Fruit fly (Drosophila melanogaster): ENCODE data around the gene CG13721.

The CG13721 gene

dm6 chr3L:4497677-4498076 is at the start of gene CG13721:
TSS of gene CG13721 (minus strand) at chr3L:4497777.
- no peak for TF ChIP-seq cnc (optimal IDR thresholded peaks at IDR 0.05)
- TF ChIP-seq CG1620 (GFP tag; optimal IDR thresholded peaks at IDR 0.05) = no peak
- no peak for TF ChIP-seq tj (GFP tag; optimal IDR thresholded peaks at IDR 0.05)
- TF ChIP-seq CG14711 (tag; optimal IDR thresholded peaks at IDR 0.05) = no peak
- no peak for TF ChIP-seq bab1 (GFP tag; optimal IDR thresholded peaks at IDR 0.05)
- TF ChIP-seq CG11617 (GFP tag; optimal IDR thresholded peaks at IDR 0.05) = no peak
- TF ChIP-seq toe (GFP tag; optimal IDR thresholded peaks at IDR 0.05) = no peak
- no peak for TF ChIP-seq cic (GFP tag; optimal IDR thresholded peaks at IDR 0.05)
- TF ChIP-seq Clk (GFP tag; optimal IDR thresholded peaks at IDR 0.05) = no peak
- TF ChIP-seq CG5204 (GFP tag; optimal IDR thresholded peaks at IDR 0.05) = no peak
- TF ChIP-seq Hr96 (GFP tag; optimal IDR thresholded peaks at IDR 0.05) = no peak

- no peak for TF ChIP-seq Crg-1 (GFP tag; optimal IDR thresholded peaks at IDR 0.05)
- TF ChIP-seq kay (GFP tag; ENCODE audit: borderline replicate concordance) = no peak
- TF ChIP-seq ovo (GFP tag; optimal IDR thresholded peaks at IDR 0.05) = no peak
- TF ChIP-seq CG11617 (GFP tag; optimal IDR thresholded peaks at IDR 0.05) = no peak
- TF ChIP-seq CG5204 (GFP tag; optimal IDR thresholded peaks at IDR 0.05) = no peak
Measured at dm6 chr3L:4546650-4547049, 49.1 kb upstream of the CG13721 start.

DNA sequence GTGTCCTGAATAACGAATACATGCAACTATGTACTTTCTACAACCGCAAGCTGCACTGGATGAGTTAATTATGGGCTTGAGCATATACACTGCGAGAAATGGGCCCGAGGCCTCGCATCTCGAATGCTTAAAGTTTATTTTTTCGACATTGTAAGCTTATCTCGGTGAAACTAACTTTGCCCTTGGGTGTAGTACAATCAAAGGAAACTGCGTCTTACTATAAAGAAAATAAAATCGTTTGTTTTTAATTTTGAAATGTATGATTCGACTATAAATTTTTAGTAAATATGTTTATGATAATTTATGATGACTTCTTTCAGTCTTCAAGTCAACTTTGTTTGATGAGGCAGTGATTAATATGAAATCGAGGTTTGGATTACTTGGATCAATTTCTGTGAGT is 48.2 kb upstream of the CG13721 start:
- TF ChIP-seq CG7101 (tag; optimal IDR thresholded peaks at IDR 0.05) = no peak
- no peak for TF ChIP-seq Crg-1 (GFP tag; optimal IDR thresholded peaks at IDR 0.05)
- no peak for TF ChIP-seq bab1 (GFP tag; optimal IDR thresholded peaks at IDR 0.05)
- no peak for TF ChIP-seq cnc (optimal IDR thresholded peaks at IDR 0.05)
- no peak for TF ChIP-seq tj (GFP tag; optimal IDR thresholded peaks at IDR 0.05)
- no peak for TF ChIP-seq CG14711 (tag; optimal IDR thresholded peaks at IDR 0.05)
- no peak for TF ChIP-seq ovo (GFP tag; optimal IDR thresholded peaks at IDR 0.05)
- TF ChIP-seq CG5204 (GFP tag; optimal IDR thresholded peaks at IDR 0.05) = no peak
- TF ChIP-seq Hr96 (GFP tag; optimal IDR thresholded peaks at IDR 0.05) = no peak
- no peak for TF ChIP-seq Clk (GFP tag; optimal IDR thresholded peaks at IDR 0.05)
- TF ChIP-seq Mnt (GFP tag; optimal IDR thresholded peaks at IDR 0.05) = no peak

dm6 chr3L:4545138-4545537 is 47.6 kb upstream of the CG13721 start:
- no peak for TF ChIP-seq CG1620 (GFP tag; optimal IDR thresholded peaks at IDR 0.05)

DNA sequence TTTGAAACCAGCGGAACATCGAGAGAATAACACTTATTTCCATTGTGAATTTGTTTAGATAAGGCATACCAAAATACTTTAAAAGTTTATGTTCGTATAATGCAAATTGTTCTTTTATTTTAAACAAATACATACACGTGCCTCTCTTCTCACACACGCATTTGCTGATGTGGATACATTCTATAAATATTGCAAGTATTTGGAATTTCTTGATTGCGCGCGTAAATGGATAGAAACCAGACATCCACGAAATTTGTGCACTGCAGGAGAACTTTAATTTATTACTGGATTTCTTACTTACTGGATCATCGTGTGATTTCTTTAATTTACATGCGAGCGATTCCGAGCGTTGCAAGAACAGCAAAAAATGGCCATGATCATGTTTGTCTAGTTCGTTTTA is 47.1 kb upstream of the CG13721 start:
- TF ChIP-seq toe (GFP tag; optimal IDR thresholded peaks at IDR 0.05) (no peak), tj (GFP tag; optimal IDR thresholded peaks at IDR 0.05) (peak; percentile 49), kay (GFP tag; ENCODE audit: borderline replicate concordance) (no peak), Clk (GFP tag; optimal IDR thresholded peaks at IDR 0.05) (no peak), CG1620 (GFP tag; optimal IDR thresholded peaks at IDR 0.05) (no peak), CG7045 (GFP tag; optimal IDR thresholded peaks at IDR 0.05) (no peak)

DNA sequence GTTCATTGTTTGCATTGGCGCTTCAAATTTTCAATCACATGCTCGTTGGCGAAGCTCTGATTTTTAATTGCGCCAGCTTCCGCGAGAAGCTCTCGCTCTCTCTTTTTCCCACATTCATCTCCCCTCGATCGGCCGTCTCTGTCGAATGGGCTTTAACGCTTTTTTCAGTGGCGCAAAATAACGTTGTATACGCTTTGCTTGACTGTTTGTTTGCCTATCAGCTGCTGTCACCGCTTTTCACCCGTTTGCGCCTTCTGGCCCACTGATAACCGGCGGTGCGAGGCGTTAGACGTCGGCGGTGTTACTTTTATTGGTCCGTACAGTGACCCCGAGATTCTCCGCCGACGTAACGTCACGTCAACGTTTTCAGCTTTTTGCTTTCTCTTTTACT is 46.2 kb upstream of the CG13721 start:
- TF ChIP-seq cnc (optimal IDR thresholded peaks at IDR 0.05) (no peak), CG5204 (GFP tag; optimal IDR thresholded peaks at IDR 0.05) (no peak), bab1 (GFP tag; optimal IDR thresholded peaks at IDR 0.05) (peak; percentile 6), CG7045 (GFP tag; optimal IDR thresholded peaks at IDR 0.05) (no peak), CG33017 (tag; optimal IDR thresholded peaks at IDR 0.05) (no peak), Clk (GFP tag; optimal IDR thresholded peaks at IDR 0.05) (no peak), kay (GFP tag; ENCODE audit: borderline replicate concordance) (no peak), cic (GFP tag; optimal IDR thresholded peaks at IDR 0.05) (peak; percentile 66), toe (GFP tag; optimal IDR thresholded peaks at IDR 0.05) (peak; percentile 23), tj (GFP tag; optimal IDR thresholded peaks at IDR 0.05) (peak; percentile 36), ovo (GFP tag; optimal IDR thresholded peaks at IDR 0.05) (peak; percentile 15), CG14711 (tag; optimal IDR thresholded peaks at IDR 0.05) (no peak), Crg-1 (GFP tag; optimal IDR thresholded peaks at IDR 0.05) (no peak), CG1620 (GFP tag; optimal IDR thresholded peaks at IDR 0.05) (no peak), Hr96 (GFP tag; optimal IDR thresholded peaks at IDR 0.05) (no peak), pad (GFP tag; optimal IDR thresholded peaks at IDR 0.05) (no peak), CG12768 (GFP tag; optimal IDR thresholded peaks at IDR 0.05) (peak; percentile 55), Mnt (GFP tag; optimal IDR thresholded peaks at IDR 0.05) (peak; percentile 38), CG7101 (tag; optimal IDR thresholded peaks at IDR 0.05) (no peak)

DNA sequence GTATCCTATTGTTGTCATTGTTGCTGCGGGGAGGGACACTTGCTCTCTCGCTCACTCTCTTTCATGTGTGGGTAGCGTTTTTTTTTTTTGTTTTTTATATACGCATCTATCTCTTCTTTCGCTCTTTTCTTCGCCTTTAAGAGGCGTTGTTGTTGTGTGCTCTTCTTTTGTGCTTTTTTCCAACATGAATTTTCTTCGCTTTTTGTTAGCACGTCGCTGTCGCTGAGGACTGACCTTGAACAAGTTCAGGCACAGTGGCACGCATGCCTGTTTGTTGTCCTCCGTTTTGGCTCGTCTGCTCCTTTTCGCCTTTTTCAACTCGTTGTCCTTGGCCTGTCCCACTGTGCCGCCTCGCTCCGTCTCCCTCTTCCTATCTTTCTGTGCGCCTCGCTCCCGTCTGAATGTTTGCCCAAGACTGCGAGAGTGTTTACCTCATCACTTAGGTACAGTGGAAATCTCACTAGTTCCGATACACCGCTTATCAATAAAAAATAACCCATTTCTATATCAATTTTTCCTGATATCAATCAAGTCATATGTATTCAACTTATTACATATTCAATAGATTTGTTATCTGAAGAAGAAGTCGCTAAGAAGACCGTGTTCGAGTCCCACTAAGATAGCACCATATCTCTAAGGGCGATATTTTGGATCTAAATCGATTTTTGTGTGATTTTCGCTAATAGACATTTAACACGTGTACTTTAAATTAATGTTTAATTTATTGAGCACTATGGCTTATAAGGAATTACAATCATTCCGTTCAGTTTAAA is 45.6 kb upstream of the CG13721 start:
- TF ChIP-seq CG7045 (GFP tag; optimal IDR thresholded peaks at IDR 0.05) (no peak), CG33017 (tag; optimal IDR thresholded peaks at IDR 0.05) (no peak), CG12768 (GFP tag; optimal IDR thresholded peaks at IDR 0.05) (peak; percentile 25), CG5204 (GFP tag; optimal IDR thresholded peaks at IDR 0.05) (peak; percentile 15)

DNA sequence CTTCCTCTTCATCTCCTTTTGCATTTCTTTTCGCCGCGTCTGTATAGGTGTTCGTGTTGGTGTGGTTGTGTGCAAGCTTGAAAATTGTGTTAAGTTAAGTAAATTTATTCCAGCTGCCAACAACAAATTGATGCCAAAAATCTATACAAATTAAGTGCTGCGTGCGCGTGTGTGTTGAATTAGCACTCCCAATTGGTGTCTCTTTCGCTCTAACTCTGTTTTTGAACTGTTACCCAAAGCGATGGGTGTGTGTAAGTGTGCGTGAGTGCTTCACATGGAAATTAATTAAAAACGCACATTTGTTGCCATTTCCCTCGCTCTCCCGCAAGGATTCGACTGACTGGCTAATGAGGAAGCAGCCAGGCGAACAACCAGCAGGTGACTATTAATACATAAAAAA is 45.0 kb upstream of the CG13721 start:
- no peak for TF ChIP-seq Hr96 (GFP tag; optimal IDR thresholded peaks at IDR 0.05)
- no peak for TF ChIP-seq cic (GFP tag; optimal IDR thresholded peaks at IDR 0.05)
- no peak for TF ChIP-seq kay (GFP tag; ENCODE audit: borderline replicate concordance)
- no peak for TF ChIP-seq CG14711 (tag; optimal IDR thresholded peaks at IDR 0.05)
- TF ChIP-seq Mnt (GFP tag; optimal IDR thresholded peaks at IDR 0.05) = no peak
- no peak for TF ChIP-seq CG1620 (GFP tag; optimal IDR thresholded peaks at IDR 0.05)
- TF ChIP-seq cnc (optimal IDR thresholded peaks at IDR 0.05) = no peak
- TF ChIP-seq bab1 (GFP tag; optimal IDR thresholded peaks at IDR 0.05) = no peak
- no peak for TF ChIP-seq CG33017 (tag; optimal IDR thresholded peaks at IDR 0.05)
- TF ChIP-seq pad (GFP tag; optimal IDR thresholded peaks at IDR 0.05) = no peak
- TF ChIP-seq CG11617 (GFP tag; optimal IDR thresholded peaks at IDR 0.05) = no peak
- TF ChIP-seq ovo (GFP tag; optimal IDR thresholded peaks at IDR 0.05) = no peak
- no peak for TF ChIP-seq CG7101 (tag; optimal IDR thresholded peaks at IDR 0.05)
- no peak for TF ChIP-seq Clk (GFP tag; optimal IDR thresholded peaks at IDR 0.05)
- no peak for TF ChIP-seq tj (GFP tag; optimal IDR thresholded peaks at IDR 0.05)
- TF ChIP-seq CG5204 (GFP tag; optimal IDR thresholded peaks at IDR 0.05) = no peak
- TF ChIP-seq toe (GFP tag; optimal IDR thresholded peaks at IDR 0.05) = no peak
- no peak for TF ChIP-seq CG7045 (GFP tag; optimal IDR thresholded peaks at IDR 0.05)
- TF ChIP-seq Crg-1 (GFP tag; optimal IDR thresholded peaks at IDR 0.05) = no peak

Data from whole organism, adult.